Worm (Caenorhabditis elegans): ENCODE data around the gene lsm-4.

Gene lsm-4

DNA sequence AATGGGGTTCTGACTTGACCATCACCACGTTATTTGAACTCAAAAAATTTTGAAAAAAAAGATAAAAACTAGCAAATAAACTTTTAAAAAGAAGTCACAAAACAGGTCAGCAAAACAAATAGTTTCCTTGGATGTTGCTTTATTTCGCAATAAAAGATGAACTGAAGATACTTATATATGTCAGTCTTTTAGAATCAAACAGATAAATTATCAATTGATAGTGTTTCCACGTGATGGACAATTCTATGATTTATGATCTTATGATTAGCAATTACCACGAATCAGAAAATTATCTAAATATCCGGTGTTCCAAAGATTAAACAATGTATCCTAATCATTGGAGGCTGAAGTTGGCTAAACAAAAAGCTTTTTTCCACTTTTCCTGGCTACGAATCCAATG lies 34.7 kb upstream of the lsm-4 start:
- TF ChIP-seq ztf-4 (tag; optimal IDR thresholded peaks at IDR 0.05) (no peak), pha-4 (tag; optimal IDR thresholded peaks at IDR 0.05) (peak; percentile 6), nfya-1 (tag; optimal IDR thresholded peaks at IDR 0.05; ENCODE audit: insufficient read depth) (no peak), nhr-43 (tag; optimal IDR thresholded peaks at IDR 0.05; ENCODE audit: poor library complexity, severe bottlenecking) (peak; percentile 75), aly-2 (tag; optimal IDR thresholded peaks at IDR 0.05) (no peak), nhr-25 (tag; optimal IDR thresholded peaks at IDR 0.05) (peak; percentile 68), ceh-16 (tag; optimal IDR thresholded peaks at IDR 0.05) (no peak), nhr-77 (tag; optimal IDR thresholded peaks at IDR 0.05) (no peak), nhr-23 (tag; optimal IDR thresholded peaks at IDR 0.05) (peak; percentile 96), R02D3.7 (tag; optimal IDR thresholded peaks at IDR 0.05) (no peak), lsy-12 (tag; optimal IDR thresholded peaks at IDR 0.05) (peak; percentile 37), elt-1 (tag; optimal IDR thresholded peaks at IDR 0.05) (no peak), egl-5 (tag; optimal IDR thresholded peaks at IDR 0.05) (no peak), elt-2 (tag; optimal IDR thresholded peaks at IDR 0.05) (peak; percentile 41), unc-39 (tag; optimal IDR thresholded peaks at IDR 0.05) (no peak), elt-3 (tag; optimal IDR thresholded peaks at IDR 0.05) (peak; percentile 49 to 57 (median 50)), unc-62 (GFP tag; optimal IDR thresholded peaks at IDR 0.05) (peak; percentile 64), eor-1 (tag; optimal IDR thresholded peaks at IDR 0.05) (no peak)

- TF ChIP-seq nhr-43 (tag; optimal IDR thresholded peaks at IDR 0.05; ENCODE audit: poor library complexity, severe bottlenecking) (peak; percentile 6), elt-2 (tag; optimal IDR thresholded peaks at IDR 0.05) (peak; percentile 49), unc-39 (tag; optimal IDR thresholded peaks at IDR 0.05) (no peak)
Measured at ce11 chrII:7287140-7287539, 34.2 kb upstream of the lsm-4 start.

DNA sequence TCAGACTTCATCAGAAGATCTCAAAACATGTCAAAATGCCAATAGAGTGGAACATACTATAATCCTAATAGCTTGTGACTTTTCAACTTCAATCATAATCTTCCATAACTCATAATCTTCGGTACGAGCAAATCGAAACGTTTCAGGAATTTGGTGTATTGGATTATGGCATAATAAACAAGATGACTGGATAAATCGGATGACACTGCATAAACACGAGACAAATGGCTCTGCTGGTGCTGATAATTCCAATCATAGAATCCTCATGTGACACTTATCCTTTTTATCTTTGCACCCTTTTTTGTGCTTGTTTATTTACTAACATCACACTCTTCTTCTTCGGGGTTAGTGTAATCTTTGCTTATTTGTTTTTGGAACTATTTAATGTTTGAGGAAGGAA lies 30.1 kb upstream of the lsm-4 start:
- peak; percentile 67 for TF ChIP-seq pha-4 (tag; optimal IDR thresholded peaks at IDR 0.05)
- TF ChIP-seq nhr-237 (tag; optimal IDR thresholded peaks at IDR 0.05), result no peak

ce11 chrII:7280584-7280983 lies 27.6 kb upstream of the lsm-4 start:
- TF ChIP-seq ceh-82 (tag; optimal IDR thresholded peaks at IDR 0.05) (no peak), elt-2 (tag; optimal IDR thresholded peaks at IDR 0.05) (peak; percentile 4), aly-2 (tag; optimal IDR thresholded peaks at IDR 0.05) (no peak), fos-1 (tag; optimal IDR thresholded peaks at IDR 0.05) (peak; percentile 20), elt-1 (tag; optimal IDR thresholded peaks at IDR 0.05) (no peak)

DNA sequence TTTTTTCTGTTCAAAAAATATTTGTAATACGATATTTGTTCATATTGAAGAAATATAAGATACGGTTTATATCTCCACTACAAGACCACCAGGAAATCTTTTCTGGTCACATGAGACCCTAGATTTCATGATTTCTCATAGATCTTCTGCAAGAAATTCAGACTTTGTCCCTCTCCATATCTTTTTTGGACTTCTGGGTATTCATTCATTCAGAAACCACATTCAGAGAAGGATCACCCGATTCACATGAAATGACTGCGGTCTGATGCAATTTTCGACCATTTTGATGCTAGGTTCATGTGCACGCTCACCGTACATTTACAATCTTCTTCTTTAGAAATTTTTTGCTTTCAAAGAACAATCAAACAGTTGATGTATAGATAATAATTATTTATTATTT lies 26.8 kb upstream of the lsm-4 start:
- TF ChIP-seq egl-5 (tag; optimal IDR thresholded peaks at IDR 0.05) (no peak), nhr-23 (tag; optimal IDR thresholded peaks at IDR 0.05) (peak; percentile 23), nhr-43 (tag; optimal IDR thresholded peaks at IDR 0.05; ENCODE audit: poor library complexity, severe bottlenecking) (peak; percentile 35)

DNA sequence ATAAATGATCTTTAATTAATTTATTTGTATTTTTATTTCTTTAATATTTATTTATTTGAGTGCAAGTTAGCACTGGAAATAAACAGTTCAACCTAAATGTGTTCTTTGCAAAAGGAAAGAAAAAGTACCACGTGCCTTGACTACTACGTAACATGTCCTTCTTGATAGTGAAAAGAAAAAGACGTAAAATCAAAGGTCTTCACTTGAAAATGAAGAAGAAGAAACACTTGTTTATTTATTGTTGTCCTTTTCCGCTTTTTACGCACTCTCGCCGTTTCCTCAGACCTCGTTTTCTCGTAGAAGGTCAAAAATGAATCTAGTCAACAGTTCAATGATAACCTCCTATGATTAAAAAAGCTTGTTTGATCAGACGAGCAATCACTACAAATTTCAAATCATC lies 25.0 kb upstream of the lsm-4 start:
- TF ChIP-seq nhr-43 (tag; optimal IDR thresholded peaks at IDR 0.05; ENCODE audit: poor library complexity, severe bottlenecking) (peak; percentile 55), fos-1 (tag; optimal IDR thresholded peaks at IDR 0.05) (no peak), nhr-25 (tag; optimal IDR thresholded peaks at IDR 0.05) (peak; percentile 45), nhr-23 (tag; optimal IDR thresholded peaks at IDR 0.05) (peak; percentile 29)

ce11 chrII:7277257-7277656 lies 24.3 kb upstream of the lsm-4 start:
- TF ChIP-seq pqm-1 (tag; optimal IDR thresholded peaks at IDR 0.05) (peak; percentile 52), elt-2 (tag; optimal IDR thresholded peaks at IDR 0.05) (peak; percentile 80), R02D3.7 (tag; optimal IDR thresholded peaks at IDR 0.05) (no peak), eor-1 (tag; optimal IDR thresholded peaks at IDR 0.05) (no peak)

ce11 chrII:7273517-7273916 lies 20.6 kb upstream of the lsm-4 start:
- TF ChIP-seq elt-3 (tag; optimal IDR thresholded peaks at IDR 0.05), result peak in 1 of 3 experiments; percentile 41
- TF ChIP-seq nhr-25 (tag; optimal IDR thresholded peaks at IDR 0.05), result peak; percentile 1
- peak; percentile 79 for TF ChIP-seq elt-2 (tag; optimal IDR thresholded peaks at IDR 0.05)
- no peak for TF ChIP-seq eor-1 (tag; optimal IDR thresholded peaks at IDR 0.05)
- no peak for TF ChIP-seq lsy-12 (tag; optimal IDR thresholded peaks at IDR 0.05)
- no peak for TF ChIP-seq jun-1 (tag; optimal IDR thresholded peaks at IDR 0.05)
- TF ChIP-seq nhr-43 (tag; optimal IDR thresholded peaks at IDR 0.05; ENCODE audit: poor library complexity, severe bottlenecking), result peak; percentile 48
- TF ChIP-seq ceh-9 (tag; optimal IDR thresholded peaks at IDR 0.05), result no peak
- no peak for TF ChIP-seq nhr-11 (tag; optimal IDR thresholded peaks at IDR 0.05)
- no peak for TF ChIP-seq lin-15B (tag; optimal IDR thresholded peaks at IDR 0.05)
- TF ChIP-seq daf-12 (tag; optimal IDR thresholded peaks at IDR 0.05), result no peak
- TF ChIP-seq nhr-76 (tag; optimal IDR thresholded peaks at IDR 0.05), result no peak
- TF ChIP-seq ztf-4 (tag; optimal IDR thresholded peaks at IDR 0.05), result no peak
- TF ChIP-seq ama-1 (optimal IDR thresholded peaks at IDR 0.05), result no peak
- TF ChIP-seq egl-27 (tag; optimal IDR thresholded peaks at IDR 0.05), result no peak
- TF ChIP-seq snpc-4 (tag; optimal IDR thresholded peaks at IDR 0.05), result no peak
- no peak for TF ChIP-seq lin-39 (tag; optimal IDR thresholded peaks at IDR 0.05)
- TF ChIP-seq hmg-11 (tag; optimal IDR thresholded peaks at IDR 0.05), result no peak
- peak; percentile 50 for TF ChIP-seq pqm-1 (tag; optimal IDR thresholded peaks at IDR 0.05)
- TF ChIP-seq elt-1 (tag; optimal IDR thresholded peaks at IDR 0.05), result no peak
- no peak for TF ChIP-seq aly-2 (tag; optimal IDR thresholded peaks at IDR 0.05)
- no peak for TF ChIP-seq sea-2 (GFP tag; optimal IDR thresholded peaks at IDR 0.05)
- TF ChIP-seq unc-62 (GFP tag; optimal IDR thresholded peaks at IDR 0.05), result no peak
- TF ChIP-seq fkh-10 (GFP tag; optimal IDR thresholded peaks at IDR 0.05), result no peak
- no peak for TF ChIP-seq ztf-11 (tag; optimal IDR thresholded peaks at IDR 0.05)
